Fruit fly (Drosophila melanogaster) whole organism, embryonic: ENCODE measurements around the gene PEK.

Source experiments
- Atf3 ChIP-seq: fragments of 200-800 bp; sonication (Bioruptor generic); optimal IDR thresholded peaks from 3 replicates; lab custom pipeline; 2016; ENCODE audit warnings: missing biosample characterization, missing genetic modification characterization
- Blimp-1 ChIP-seq: fragments of 200-800 bp; sonication (Bioruptor generic); optimal IDR thresholded peaks from 3 replicates; lab custom pipeline; 2018; ENCODE audit warnings: missing biosample characterization, missing genetic modification characterization, mild to moderate bottlenecking, moderate library complexity, missing genetic modification reagents
- CG1024 ChIP-seq: fragments of 200-800 bp; sonication (Bioruptor generic); IDR thresholded peaks from 2 replicates; pipeline ENCODE4 v1.3.6; 2022; ENCODE audit warnings: missing biosample characterization, missing genetic modification characterization
- CG10431 ChIP-seq: fragments of 200-800 bp; sonication (Bioruptor generic); optimal IDR thresholded peaks from 3 replicates; lab custom pipeline; 2018; ENCODE audit warnings: missing biosample characterization, mild to moderate bottlenecking, missing genetic modification characterization
- CG10979 ChIP-seq: fragments of 200-800 bp; sonication (Bioruptor generic); optimal IDR thresholded peaks from 2 replicates; lab custom pipeline; 2018; ENCODE audit warnings: missing biosample characterization, mild to moderate bottlenecking, missing genetic modification characterization, moderate library complexity
- CG11456 ChIP-seq: fragments of 200-800 bp; sonication (Bioruptor generic); IDR thresholded peaks from 3 replicates; pipeline ENCODE4 v1.3.6; 2022; ENCODE audit warnings: missing biosample characterization, missing genetic modification characterization
- CG12155 ChIP-seq: fragments of 200-800 bp; sonication (Bioruptor generic); optimal IDR thresholded peaks from 3 replicates; lab custom pipeline; 2016; ENCODE audit warnings: missing biosample characterization, missing genetic modification characterization
- CG12391 ChIP-seq: fragments of 200-800 bp; sonication (Bioruptor generic); optimal IDR thresholded peaks from 3 replicates; lab custom pipeline; 2018; ENCODE audit warnings: missing biosample characterization, mild to moderate bottlenecking, missing genetic modification characterization, moderate library complexity
- CG15269 ChIP-seq: fragments of 200-800 bp; sonication (Bioruptor generic); optimal IDR thresholded peaks from 2 replicates; lab custom pipeline; 2018; ENCODE audit warnings: missing biosample characterization, mild to moderate bottlenecking, missing genetic modification characterization, moderate library complexity
- CG15514 ChIP-seq: fragments of 200-800 bp; sonication (Bioruptor generic); optimal IDR thresholded peaks from 3 replicates; lab custom pipeline; 2017; ENCODE audit warnings: missing biosample characterization, missing genetic modification characterization, mild to moderate bottlenecking, moderate library complexity, missing genetic modification reagents
- CG1832 ChIP-seq: fragments of 200-800 bp; sonication (Bioruptor generic); optimal IDR thresholded peaks from 2 replicates; lab custom pipeline; 2017; ENCODE audit warnings: missing biosample characterization, mild to moderate bottlenecking, missing genetic modification characterization, inconsistent platforms
- CG32772 ChIP-seq: fragments of 200-800 bp; sonication (Bioruptor generic); IDR thresholded peaks from 2 replicates; pipeline ENCODE4 v1.3.6; 2022; ENCODE audit warnings: missing biosample characterization, missing genetic modification characterization
- CG34376 ChIP-seq: fragments of 200-800 bp; sonication (Bioruptor generic); optimal IDR thresholded peaks from 2 replicates; lab custom pipeline; 2018; ENCODE audit warnings: missing biosample characterization, mild to moderate bottlenecking, missing genetic modification characterization
- CG4424 ChIP-seq: fragments of 200-800 bp; sonication (Bioruptor generic); optimal IDR thresholded peaks from 3 replicates; lab custom pipeline; 2016; ENCODE audit warnings: missing biosample characterization, missing genetic modification characterization
- CG5180 ChIP-seq: fragments of 200-800 bp; sonication (Bioruptor generic); optimal IDR thresholded peaks from 3 replicates; lab custom pipeline; 2017; ENCODE audit warnings: missing biosample characterization, missing genetic modification characterization, mild to moderate bottlenecking, moderate library complexity, missing genetic modification reagents
- CG7372 ChIP-seq: fragments of 200-800 bp; sonication (Bioruptor generic); IDR thresholded peaks from 2 replicates; pipeline ENCODE4 v1.3.6; 2022; ENCODE audit warnings: missing biosample characterization, missing genetic modification characterization
- CG8478 ChIP-seq: fragments of >200 bp; optimal IDR thresholded peaks from 2 replicates; lab custom pipeline; 2018
- CG9437 ChIP-seq: fragments of 200-800 bp; sonication (Bioruptor generic); optimal IDR thresholded peaks from 2 replicates; lab custom pipeline; 2018; ENCODE audit warnings: missing biosample characterization, mild to moderate bottlenecking, missing genetic modification characterization
- Dbx ChIP-seq: fragments of 200-800 bp; sonication (Bioruptor generic); IDR thresholded peaks from 3 replicates; pipeline ENCODE4 v1.3.6; 2022; ENCODE audit warnings: missing biosample characterization, missing genetic modification characterization
- Ets65A ChIP-seq: fragments of 200-800 bp; sonication (Bioruptor generic); peaks from one replicate; lab custom pipeline; 2016; ENCODE audit warnings: missing biosample characterization, missing genetic modification characterization
- Fer1 ChIP-seq: fragments of 200-800 bp; sonication (Bioruptor generic); optimal IDR thresholded peaks from 2 replicates; lab custom pipeline; 2017; ENCODE audit warnings: missing biosample characterization, mild to moderate bottlenecking, missing genetic modification characterization
- HLH54F ChIP-seq: fragments of 200-800 bp; sonication (Bioruptor generic); optimal IDR thresholded peaks from 3 replicates; lab custom pipeline; 2016; ENCODE audit warnings: missing biosample characterization, missing genetic modification characterization
- Kr ChIP-seq: fragments of 200-800 bp; sonication (Bioruptor generic); optimal IDR thresholded peaks from 2 replicates; lab custom pipeline; 2017; ENCODE audit warnings: missing biosample characterization, mild to moderate bottlenecking, missing genetic modification characterization
- MBD-R2 ChIP-seq: fragments of 200-800 bp; sonication (Bioruptor generic); IDR thresholded peaks from 2 replicates; pipeline ENCODE4 v1.3.6; 2022; ENCODE audit warnings: missing biosample characterization, missing genetic modification characterization
- Med ChIP-seq: fragments of 200-800 bp; sonication (Bioruptor generic); peaks from one replicate; lab custom pipeline; 2016; ENCODE audit warnings: missing biosample characterization, missing genetic modification characterization, mild to moderate bottlenecking, inconsistent platforms, moderate library complexity
- Nf-YB ChIP-seq: fragments of 200-800 bp; sonication (Bioruptor generic); optimal IDR thresholded peaks from 3 replicates; lab custom pipeline; 2019; ENCODE audit warnings: missing biosample characterization, mild to moderate bottlenecking, missing genetic modification characterization, moderate library complexity
- NfI ChIP-seq: fragments of 200-800 bp; sonication (Bioruptor generic); optimal IDR thresholded peaks from 3 replicates; lab custom pipeline; 2018; ENCODE audit warnings: missing biosample characterization, mild to moderate bottlenecking, missing genetic modification characterization, moderate library complexity
- Optix ChIP-seq: fragments of 200-800 bp; sonication (Bioruptor generic); IDR thresholded peaks from 3 replicates; pipeline ENCODE4 v1.3.6; 2022; ENCODE audit warnings: missing biosample characterization, missing genetic modification characterization
- Pdp1 ChIP-seq, 2 experiments: fragments of 200-800 bp; sonication (Bioruptor generic); optimal IDR thresholded peaks; 3 replicates each; lab custom pipeline; 2016; ENCODE audit warnings: missing biosample characterization in 2 of 2, missing genetic modification characterization in 2 of 2, mild to moderate bottlenecking in 1 of 2, moderate library complexity in 1 of 2
- Ravus ChIP-seq: fragments of 200-800 bp; sonication (Bioruptor generic); IDR thresholded peaks from 2 replicates; pipeline ENCODE4 v1.3.6; 2022; ENCODE audit warnings: missing biosample characterization, missing genetic modification characterization
- Sry-β ChIP-seq: fragments of 200-800 bp; sonication (Bioruptor generic); optimal IDR thresholded peaks from 2 replicates; lab custom pipeline; 2018; ENCODE audit warnings: missing biosample characterization, mild to moderate bottlenecking, missing genetic modification characterization, moderate library complexity
- Usf ChIP-seq: fragments of 200-800 bp; sonication (Bioruptor generic); optimal IDR thresholded peaks from 2 replicates; lab custom pipeline; 2017; ENCODE audit warnings: missing genotype, missing biosample characterization, missing genetic modification characterization
- bowl ChIP-seq: fragments of 200-800 bp; sonication (Bioruptor generic); IDR thresholded peaks from 2 replicates; pipeline ENCODE4 v1.3.6; 2022; ENCODE audit warnings: missing biosample characterization, missing genetic modification characterization
- en ChIP-seq: fragments of 200-800 bp; sonication (Bioruptor generic); optimal IDR thresholded peaks from 2 replicates; lab custom pipeline; 2016; ENCODE audit warnings: missing biosample characterization, missing genetic modification characterization
- exex ChIP-seq: fragments of 200-800 bp; sonication (Bioruptor generic); optimal IDR thresholded peaks from 4 replicates; lab custom pipeline; 2018; ENCODE audit warnings: missing biosample characterization, mild to moderate bottlenecking, missing genetic modification characterization, moderate library complexity
- eyg ChIP-seq: fragments of 200-800 bp; sonication (Bioruptor generic); optimal IDR thresholded peaks from 3 replicates; lab custom pipeline; 2016; ENCODE audit warnings: missing biosample characterization, missing genetic modification characterization
- grau ChIP-seq: fragments of 200-800 bp; optimal IDR thresholded peaks from 3 replicates; lab custom pipeline; 2019; ENCODE audit warnings: missing biosample characterization, mild to moderate bottlenecking, missing genetic modification characterization, moderate library complexity
- gro ChIP-seq: fragments of 200-800 bp; sonication (Bioruptor generic); optimal IDR thresholded peaks from 2 replicates; lab custom pipeline; 2016; ENCODE audit warnings: missing biosample characterization, missing genetic modification characterization
- ind ChIP-seq: fragments of 200-800 bp; sonication (Bioruptor generic); optimal IDR thresholded peaks from 3 replicates; lab custom pipeline; 2016; ENCODE audit warnings: missing biosample characterization, missing genetic modification characterization
- insv ChIP-seq, 2 experiments: fragments of 200-800 bp; sonication (Bioruptor generic); optimal IDR thresholded peaks; 3 replicates each; lab custom pipeline; 2016 to 2018; ENCODE audit warnings: missing biosample characterization in 2 of 2, missing genetic modification characterization in 2 of 2
- jing ChIP-seq: fragments of 200-800 bp; sonication (Bioruptor generic); optimal IDR thresholded peaks from 2 replicates; lab custom pipeline; 2018; ENCODE audit warnings: missing biosample characterization, mild to moderate bottlenecking, missing genetic modification characterization
- jumu ChIP-seq: fragments of 200-800 bp; sonication (Bioruptor generic); optimal IDR thresholded peaks from 3 replicates; lab custom pipeline; 2016; ENCODE audit warnings: missing biosample characterization, missing genetic modification characterization
- p53 ChIP-seq: fragments of 200-800 bp; sonication (Bioruptor generic); optimal IDR thresholded peaks from 2 replicates; lab custom pipeline; 2016; ENCODE audit warnings: missing biosample characterization, missing genetic modification characterization
- pb ChIP-seq: fragments of 200-800 bp; sonication (Bioruptor generic); optimal IDR thresholded peaks from 3 replicates; lab custom pipeline; 2016; ENCODE audit warnings: missing biosample characterization, missing genetic modification characterization
- phol ChIP-seq: fragments of 200-800 bp; sonication (Bioruptor generic); optimal IDR thresholded peaks from 3 replicates; lab custom pipeline; 2018; ENCODE audit warnings: missing biosample characterization, mild to moderate bottlenecking, missing genetic modification characterization, moderate library complexity
- pros ChIP-seq: fragments of 200-800 bp; sonication (Bioruptor generic); optimal IDR thresholded peaks from 3 replicates; lab custom pipeline; 2019; ENCODE audit warnings: missing biosample characterization, mild to moderate bottlenecking, missing genetic modification characterization, moderate library complexity
- sens ChIP-seq: fragments of 200-800 bp; sonication (Bioruptor generic); peaks from one replicate; lab custom pipeline; 2016; ENCODE audit warnings: missing biosample characterization, missing genetic modification characterization
- trh ChIP-seq: fragments of 200-800 bp; sonication (Bioruptor generic); optimal IDR thresholded peaks from 2 replicates; lab custom pipeline; 2016; ENCODE audit warnings: missing biosample characterization, missing genetic modification characterization
- ttk ChIP-seq: fragments of 200-800 bp; sonication (Bioruptor generic); IDR thresholded peaks from 2 replicates; pipeline ENCODE4 v2.1.2; 2022; ENCODE audit warnings: missing biosample characterization, missing genetic modification characterization
- wek ChIP-seq: fragments of 200-800 bp; sonication (Bioruptor generic); optimal IDR thresholded peaks from 3 replicates; lab custom pipeline; 2018; ENCODE audit warnings: missing biosample characterization, mild to moderate bottlenecking, missing genetic modification characterization, moderate library complexity
- yki ChIP-seq: fragments of >200 bp; optimal IDR thresholded peaks from 3 replicates; lab custom pipeline; 2018

Gene PEK

DNA sequence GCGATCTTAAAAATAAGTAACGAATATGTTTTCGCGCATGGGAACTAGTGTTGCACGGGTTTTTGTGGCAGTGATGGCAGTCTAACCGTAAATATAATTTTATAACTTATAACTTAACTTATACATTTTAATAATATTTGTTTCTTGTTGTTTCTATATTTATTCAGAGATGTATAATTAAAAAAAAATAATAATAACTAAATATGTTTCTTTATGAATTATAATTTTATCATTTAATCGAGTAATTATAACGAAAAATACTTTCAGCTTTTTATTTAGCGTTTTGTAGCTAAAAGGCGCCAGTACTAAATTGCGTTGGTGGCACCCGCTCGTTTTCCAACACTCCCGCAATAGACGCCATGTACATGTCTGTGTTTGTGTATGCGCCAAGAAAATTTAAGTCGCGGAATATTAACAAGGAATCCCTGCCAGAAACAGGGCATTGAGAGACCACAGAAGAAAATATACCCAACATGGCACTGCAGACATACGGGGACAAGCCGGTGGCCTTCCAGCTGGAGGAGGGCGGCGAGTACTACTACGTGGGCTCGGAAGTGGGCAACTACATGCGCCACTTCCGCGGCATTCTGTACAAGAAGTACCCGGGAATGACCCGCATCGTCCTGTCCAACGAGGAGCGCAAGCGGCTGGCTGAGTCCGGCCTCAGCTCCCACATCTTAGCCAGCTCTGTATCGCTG lies 6.2 kb upstream of the PEK start, which contains the start of the genes mRpL44 and Snr1 (continued):
- no peak for TF ChIP-seq CG8478 (lab: Kevin White, UChicago)
- no peak for TF ChIP-seq pb
- no peak for TF ChIP-seq CG32772
- TF ChIP-seq CG9437 (GFP tag; lab: Kevin White, UChicago) = peak; percentile 76
- peak in 1 of 2 experiments; percentile 57 for TF ChIP-seq insv (GFP tag; optimal IDR thresholded peaks at IDR 0.05; lab: Kevin White, UChicago)
- TF ChIP-seq bowl (GFP tag; lab: Robert Waterston, UW) = no peak
- peak; percentile 6 for TF ChIP-seq jumu (GFP tag; lab: Kevin White, UChicago)
- peak; percentile 72 for TF ChIP-seq CG12391 (tag; lab: Kevin White, UChicago)
- TF ChIP-seq yki (lab: Kevin White, UChicago) = no peak
- TF ChIP-seq jing (GFP tag; lab: Kevin White, UChicago) = no peak
- peak; percentile 25 for TF ChIP-seq ind
- peak; percentile 60 for TF ChIP-seq NfI (GFP tag; lab: Kevin White, UChicago)
- TF ChIP-seq Fer1 (GFP tag; lab: Kevin White, UChicago) = peak; percentile 73
- peak; percentile 45 for TF ChIP-seq CG10979 (tag; lab: Kevin White, UChicago)
- no peak for TF ChIP-seq en (GFP tag; lab: Kevin White, UChicago)
- peak; percentile 6 for TF ChIP-seq trh (GFP tag; lab: Kevin White, UChicago)
- no peak for TF ChIP-seq Ravus
- TF ChIP-seq grau (tag; lab: Kevin White, UChicago) = peak; percentile 64
- TF ChIP-seq CG15514 = peak; percentile 74
- TF ChIP-seq exex (tag; lab: Kevin White, UChicago) = peak; percentile 57
- TF ChIP-seq phol = peak; percentile 89
- no peak for TF ChIP-seq ttk (GFP tag; lab: Robert Waterston, UW)
- no peak for TF ChIP-seq CG7372
- no peak for TF ChIP-seq Optix
- no peak for TF ChIP-seq CG1832 (GFP tag; lab: Kevin White, UChicago)
- no peak for TF ChIP-seq HLH54F (GFP tag; lab: Kevin White, UChicago)
- peak; percentile 50 for TF ChIP-seq CG12155 (GFP tag; lab: Kevin White, UChicago)
- peak; percentile 30 for TF ChIP-seq Nf-YB (GFP tag; lab: Kevin White, UChicago)
- TF ChIP-seq CG34376 (GFP tag; lab: Kevin White, UChicago) = peak; percentile 42
- TF ChIP-seq eyg (GFP tag; lab: Kevin White, UChicago) = no peak
- TF ChIP-seq gro = no peak
- TF ChIP-seq Usf = no peak
- no peak for TF ChIP-seq p53 (GFP tag; lab: Kevin White, UChicago)
- peak; percentile 87 for TF ChIP-seq Med (GFP tag; lab: Kevin White, UChicago)
- TF ChIP-seq Atf3 = no peak
- peak; percentile 84 for TF ChIP-seq Ets65A
- no peak for TF ChIP-seq Pdp1 (GFP tag; optimal IDR thresholded peaks at IDR 0.05; lab: Kevin White, UChicago)
- no peak for TF ChIP-seq CG11456 (GFP tag; lab: Robert Waterston, UW)
- no peak for TF ChIP-seq CG1024 (GFP tag; lab: Robert Waterston, UW)
- peak; percentile 86 for TF ChIP-seq MBD-R2 (GFP tag; lab: Robert Waterston, UW)
- TF ChIP-seq Kr (GFP tag; lab: Kevin White, UChicago) = no peak
- peak; percentile 50; the same call in 1 of the 3 replicates for TF ChIP-seq Dbx
- TF ChIP-seq Blimp-1 (GFP tag; lab: Kevin White, UChicago) = no peak
- TF ChIP-seq CG4424 (GFP tag; lab: Kevin White, UChicago) = peak; percentile 49
- peak; percentile 99 for TF ChIP-seq CG10431 (GFP tag; lab: Kevin White, UChicago)
- TF ChIP-seq CG5180 (GFP tag; lab: Kevin White, UChicago) = no peak
- no peak for TF ChIP-seq CG15269 (tag; lab: Kevin White, UChicago)
- peak; percentile 100 for TF ChIP-seq Sry-β (GFP tag; lab: Kevin White, UChicago)
- TF ChIP-seq pros = no peak
- TF ChIP-seq sens = peak; percentile 54
- no peak for TF ChIP-seq wek
